Worm (Caenorhabditis elegans): ENCODE measurements around the gene polg-1.

- no peak for TF ChIP-seq hlh-17 (GFP tag; optimal IDR thresholded peaks at IDR 0.05; ENCODE audit: borderline replicate concordance)
- no peak for TF ChIP-seq lin-14 (GFP tag; optimal IDR thresholded peaks at IDR 0.05)
- no peak for TF ChIP-seq pqm-1 (tag; optimal IDR thresholded peaks at IDR 0.05)
- TF ChIP-seq ztf-11 (tag; optimal IDR thresholded peaks at IDR 0.05), result no peak
- no peak for TF ChIP-seq unc-86 (tag; optimal IDR thresholded peaks at IDR 0.05)
- no peak for TF ChIP-seq nhr-237 (tag; optimal IDR thresholded peaks at IDR 0.05)
- no peak for TF ChIP-seq unc-62 (GFP tag; optimal IDR thresholded peaks at IDR 0.05)
- TF ChIP-seq lin-15B (tag; optimal IDR thresholded peaks at IDR 0.05), result no peak
- no peak for TF ChIP-seq elt-3 (tag; optimal IDR thresholded peaks at IDR 0.05)
- TF ChIP-seq ztf-4 (tag; optimal IDR thresholded peaks at IDR 0.05), result no peak
- no peak for TF ChIP-seq ceh-90 (tag; optimal IDR thresholded peaks at IDR 0.05)
- no peak for TF ChIP-seq elt-2 (tag; optimal IDR thresholded peaks at IDR 0.05)
- TF ChIP-seq lsy-2 (tag; optimal IDR thresholded peaks at IDR 0.05), result no peak
Observed at ce11 chrII:12147331-12147730, 52.4 kb downstream of the polg-1 start, which contains the start of gene Y57A10A.2.
